Worm (Caenorhabditis elegans) whole organism, mixed stage, embryonic: ENCODE results near the gene F36H12.5.
"Not testable (repeated sequence)": the region's sequence is repeated elsewhere in the genome, so short reads cannot be mapped to it uniquely, and the experiment has no call there.

ENCODE experiments used
- ceh-39 ChIP-seq: fragments of 150-350 bp; optimal IDR thresholded peaks from 2 replicates; lab custom pipeline; 2014; ENCODE audit warnings: missing biosample characterization, missing genetic modification characterization
- nhr-28 ChIP-seq: fragments of 150-350 bp; optimal IDR thresholded peaks from 2 replicates; lab custom pipeline; 2014; ENCODE audit warnings: missing biosample characterization, missing genetic modification characterization

- TF ChIP-seq ceh-39; nhr-28 (tag; lab: Kevin White, UChicago): not testable (repeated sequence)
Measured at ce11 chrIV:5256731-5257130, 9.8 kb upstream of the F36H12.5 start, which contains the start of gene F36H12.9.
